Worm (Caenorhabditis elegans) whole organism, young adult: ENCODE measurements around the gene F35C11.5.
A peak's percentile ranks its signal among the peaks of the same experiment; 100 is the strongest.

Source experiments
- D2030.7 ChIP-seq: fragments of 200-800 bp; sonication (Bioruptor generic); IDR thresholded peaks from 2 replicates; pipeline ENCODE4 v1.3.6; 2022; ENCODE audit warnings: missing genetic modification reagents, missing genetic modification characterization, missing compliant biosample characterization
- F23B12.7 ChIP-seq: sonication (generic microtip); optimal IDR thresholded peaks from 2 replicates; lab custom pipeline; 2017; ENCODE audit warnings: missing genetic modification characterization, mild to moderate bottlenecking, missing compliant biosample characterization, antibody characterized with exemption, moderate library complexity; ENCODE audit not compliant: insufficient read depth
- F49E8.2 ChIP-seq: sonication (generic microtip); optimal IDR thresholded peaks from 3 replicates; lab custom pipeline; 2017; ENCODE audit warnings: missing genetic modification characterization, mild to moderate bottlenecking, missing compliant biosample characterization, antibody characterized with exemption, moderate library complexity; ENCODE audit not compliant: insufficient read depth
- F57A8.1 ChIP-seq: fragments of 200-800 bp; sonication (Bioruptor generic); optimal IDR thresholded peaks from 2 replicates; lab custom pipeline; 2018; ENCODE audit warnings: mild to moderate bottlenecking, missing genetic modification characterization, moderate library complexity, missing compliant biosample characterization
- K12H6.12 ChIP-seq: fragments of 200-800 bp; sonication (Bioruptor generic); optimal IDR thresholded peaks from 2 replicates; lab custom pipeline; 2018; ENCODE audit warnings: mild to moderate bottlenecking, missing genetic modification characterization, missing compliant biosample characterization
- Y79H2A.3 ChIP-seq: fragments of 200-800 bp; sonication (Bioruptor generic); conservative IDR thresholded peaks from 2 replicates; pipeline ENCODE4 v1.3.6; 2022; ENCODE audit warnings: missing genetic modification reagents, missing genetic modification characterization, missing compliant biosample characterization
- Y95B8A.8 ChIP-seq: fragments of 200-800 bp; sonication (Bioruptor generic); IDR thresholded peaks from 2 replicates; pipeline ENCODE4 v1.3.6; 2022; ENCODE audit warnings: missing genetic modification reagents, missing genetic modification characterization, missing compliant biosample characterization
- akir-1 ChIP-seq: fragments of 200-800 bp; sonication (Bioruptor generic); optimal IDR thresholded peaks from 2 replicates; lab custom pipeline; 2018; ENCODE audit warnings: mild to moderate bottlenecking, missing genetic modification characterization, moderate library complexity, missing compliant biosample characterization
- atf-7 ChIP-seq: sonication (generic microtip); optimal IDR thresholded peaks from 2 replicates; lab custom pipeline; 2017; ENCODE audit warnings: mild to moderate bottlenecking, missing genetic modification characterization, missing compliant biosample characterization
- ccch-3 ChIP-seq: fragments of 200-800 bp; sonication (Bioruptor generic); optimal IDR thresholded peaks from 2 replicates; lab custom pipeline; 2018; ENCODE audit warnings: mild to moderate bottlenecking, missing genetic modification characterization, missing compliant biosample characterization
- cebp-1 ChIP-seq, 2 experiments: fragments of 200-800 bp in 1 of 2; sonication (Bioruptor generic) in 1 of 2; sonication (generic microtip) in 1 of 2; IDR thresholded peaks in 1 of 2; optimal IDR thresholded peaks in 1 of 2; 2 replicates each; pipeline versions ENCODE4 v1.3.6 to Lab custom; 2017 to 2022; ENCODE audit warnings: missing compliant biosample characterization in 2 of 2, missing genetic modification characterization in 2 of 2, mild to moderate bottlenecking in 1 of 2, missing genetic modification reagents in 1 of 2, moderate library complexity in 1 of 2
- ceh-100 ChIP-seq: fragments of 200-800 bp; sonication (Bioruptor generic); IDR thresholded peaks from 2 replicates; pipeline ENCODE4 v1.3.6; 2022; ENCODE audit warnings: missing genetic modification reagents, missing genetic modification characterization, missing compliant biosample characterization
- ceh-27 ChIP-seq: fragments of 200-800 bp; sonication (Bioruptor generic); optimal IDR thresholded peaks from 2 replicates; lab custom pipeline; 2018; ENCODE audit warnings: mild to moderate bottlenecking, missing genetic modification characterization, moderate library complexity, missing compliant biosample characterization
- ceh-40 ChIP-seq: fragments of 200-800 bp; sonication (Bioruptor generic); IDR thresholded peaks from 2 replicates; pipeline ENCODE4 v1.3.6; 2022; ENCODE audit warnings: missing genetic modification characterization, missing compliant biosample characterization
- ceh-79 ChIP-seq: sonication (generic microtip); optimal IDR thresholded peaks from 2 replicates; lab custom pipeline; 2017; ENCODE audit warnings: mild to moderate bottlenecking, missing genetic modification characterization, missing compliant biosample characterization
- ekl-4 ChIP-seq: fragments of 200-800 bp; sonication (Bioruptor generic); IDR thresholded peaks from 2 replicates; pipeline ENCODE4 v1.3.6; 2022; ENCODE audit warnings: missing genetic modification reagents, missing genetic modification characterization, missing compliant biosample characterization
- hlh-12 ChIP-seq: sonication (generic microtip); optimal IDR thresholded peaks from 2 replicates; lab custom pipeline; 2016; ENCODE audit warnings: missing genetic modification characterization, missing compliant biosample characterization
- hmg-1.2 ChIP-seq: fragments of 200-800 bp; sonication (Bioruptor generic); IDR thresholded peaks from 2 replicates; pipeline ENCODE4 v1.3.6; 2022; ENCODE audit warnings: missing genetic modification reagents, missing genetic modification characterization, missing compliant biosample characterization
- lin-40 ChIP-seq: sonication (generic microtip); optimal IDR thresholded peaks from 2 replicates; lab custom pipeline; 2016; ENCODE audit warnings: missing genetic modification characterization, mild to moderate bottlenecking, missing compliant biosample characterization, missing genotype, missing genetic modification reagents
- lin-54 ChIP-seq: fragments of 200-800 bp; sonication (Bioruptor generic); optimal IDR thresholded peaks from 2 replicates; lab custom pipeline; 2018; ENCODE audit warnings: mild to moderate bottlenecking, missing genetic modification characterization, missing compliant biosample characterization
- lsy-27 ChIP-seq: sonication (generic microtip); optimal IDR thresholded peaks from 2 replicates; lab custom pipeline; 2017; ENCODE audit warnings: missing genetic modification characterization, mild to moderate bottlenecking, missing compliant biosample characterization, antibody characterized with exemption, missing genotype, borderline replicate concordance; ENCODE audit not compliant: insufficient read depth
- nfya-1 ChIP-seq: sonication (generic microtip); optimal IDR thresholded peaks from 2 replicates; lab custom pipeline; 2017; ENCODE audit warnings: antibody characterized with exemption, missing compliant biosample characterization, missing genetic modification characterization, borderline replicate concordance; ENCODE audit not compliant: insufficient read depth
- nhr-120 ChIP-seq: fragments of 200-800 bp; sonication (Bioruptor generic); IDR thresholded peaks from 2 replicates; pipeline ENCODE4 v1.3.6; 2022; ENCODE audit warnings: missing genetic modification characterization, missing compliant biosample characterization
- nhr-80 ChIP-seq: sonication (generic microtip); optimal IDR thresholded peaks from 2 replicates; lab custom pipeline; 2016; ENCODE audit warnings: missing genetic modification characterization, missing compliant biosample characterization
- pha-4 ChIP-seq: fragments of 150-350 bp; sonication (generic microtip); optimal IDR thresholded peaks from 2 replicates; lab custom pipeline; 2014; ENCODE audit warnings: missing biosample characterization, missing genetic modification reagents, missing genetic modification characterization
- repo-1 ChIP-seq: sonication (generic microtip); optimal IDR thresholded peaks from 2 replicates; lab custom pipeline; 2017; ENCODE audit warnings: mild to moderate bottlenecking, missing genetic modification characterization, missing compliant biosample characterization
- rpc-1 ChIP-seq, 2 experiments: fragments of 150-350 bp in 1 of 2; sonication (generic microtip) in 1 of 2; optimal IDR thresholded peaks; 2 replicates each; lab custom pipeline; 2014 to 2018; ENCODE audit warnings: missing biosample characterization in 1 of 2, missing genetic modification characterization in 1 of 2, missing genetic modification reagents in 1 of 2, missing genotype in 1 of 2
- snpc-1.3 ChIP-seq: sonication (generic microtip); optimal IDR thresholded peaks from 2 replicates; lab custom pipeline; 2017; ENCODE audit warnings: missing genetic modification characterization, mild to moderate bottlenecking, missing compliant biosample characterization, antibody characterized with exemption, moderate library complexity, missing genotype, missing genetic modification reagents; ENCODE audit not compliant: insufficient read depth
- ztf-18 ChIP-seq: sonication (generic microtip); optimal IDR thresholded peaks from 2 replicates; lab custom pipeline; 2016; ENCODE audit warnings: missing genotype, mild to moderate bottlenecking, missing genetic modification characterization, missing compliant biosample characterization
- ztf-3 ChIP-seq: fragments of 200-800 bp; sonication (Bioruptor generic); optimal IDR thresholded peaks from 2 replicates; lab custom pipeline; 2018; ENCODE audit warnings: mild to moderate bottlenecking, missing genetic modification characterization, missing compliant biosample characterization

The F35C11.5 gene

DNA sequence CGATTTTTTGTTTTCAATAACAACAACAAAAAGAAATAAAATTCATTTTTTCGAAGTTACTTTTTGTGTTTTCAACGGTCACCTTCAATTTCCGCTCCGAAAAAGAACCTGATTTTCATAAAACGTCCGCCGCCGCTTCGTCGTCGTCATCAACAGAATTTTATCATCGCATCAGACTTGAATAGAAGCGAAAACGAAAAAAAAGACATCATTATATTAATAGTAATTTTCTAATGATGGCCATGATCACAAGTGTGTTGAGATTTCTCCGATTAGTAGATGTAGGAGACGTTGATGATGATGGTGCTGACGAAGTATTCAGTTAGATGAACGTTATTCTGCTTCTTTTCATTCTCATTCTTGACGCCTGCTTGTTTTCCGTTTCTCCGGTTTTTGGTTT lies 29.6 kb upstream of the F35C11.5 start:
- no peak for TF ChIP-seq pha-4 (tag; lab: Kevin White, UChicago)
- TF ChIP-seq Y95B8A.8 (GFP tag; lab: Robert Waterston, UW) = no peak
- TF ChIP-seq nhr-120 (GFP tag; lab: Robert Waterston, UW) = no peak

DNA sequence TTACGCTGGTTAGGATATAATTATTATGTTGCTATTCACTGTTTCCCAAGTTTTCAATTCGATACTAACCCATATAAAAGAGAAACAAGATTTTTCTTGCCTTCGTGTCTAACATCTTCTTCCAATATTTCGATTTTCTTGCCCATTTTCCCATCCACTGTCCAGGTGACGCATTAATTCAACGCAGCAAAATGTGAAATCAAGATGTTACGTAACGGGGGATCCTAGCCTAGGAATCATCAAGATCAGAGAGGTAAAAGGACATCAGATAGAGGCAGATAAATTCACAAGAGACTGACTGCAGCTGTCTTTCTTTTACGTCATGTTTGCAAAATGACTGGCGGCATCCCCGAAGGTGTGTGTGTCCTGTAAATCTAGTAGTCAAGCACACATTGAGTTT lies 28.9 kb upstream of the F35C11.5 start:
- no peak for TF ChIP-seq Y95B8A.8 (GFP tag; lab: Robert Waterston, UW)
- TF ChIP-seq hmg-1.2 (GFP tag; lab: Robert Waterston, UW) = 0 out of 2 replicates have a peak, but pooled peaks have one; percentile 8

DNA sequence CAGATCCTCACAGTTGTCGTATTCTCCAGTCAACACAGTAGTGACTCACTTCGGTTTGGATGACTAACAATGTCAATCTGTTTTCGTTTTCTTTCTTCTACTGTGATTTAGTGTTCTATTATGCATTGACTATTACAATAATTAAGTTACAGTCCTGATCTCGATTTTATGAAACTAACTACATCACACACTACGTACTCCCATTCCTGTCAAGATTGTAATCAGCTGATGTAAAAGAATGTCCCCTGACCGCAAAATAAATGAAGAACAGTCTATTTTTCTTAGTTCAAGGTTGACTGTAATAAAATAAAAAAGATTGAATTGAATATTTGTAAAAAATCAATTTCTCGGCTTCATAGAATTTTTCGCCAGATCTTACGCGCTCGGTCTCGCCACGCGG lies 28.2 kb upstream of the F35C11.5 start:
- TF ChIP-seq F49E8.2 (tag; lab: Kevin White, UChicago) (no peak), cebp-1 (GFP tag; IDR thresholded peaks at IDR 0.05; lab: Robert Waterston, UW) (no peak), cebp-1 (tag; optimal IDR thresholded peaks at IDR 0.05; lab: Kevin White, UChicago) (peak; percentile 54)

DNA sequence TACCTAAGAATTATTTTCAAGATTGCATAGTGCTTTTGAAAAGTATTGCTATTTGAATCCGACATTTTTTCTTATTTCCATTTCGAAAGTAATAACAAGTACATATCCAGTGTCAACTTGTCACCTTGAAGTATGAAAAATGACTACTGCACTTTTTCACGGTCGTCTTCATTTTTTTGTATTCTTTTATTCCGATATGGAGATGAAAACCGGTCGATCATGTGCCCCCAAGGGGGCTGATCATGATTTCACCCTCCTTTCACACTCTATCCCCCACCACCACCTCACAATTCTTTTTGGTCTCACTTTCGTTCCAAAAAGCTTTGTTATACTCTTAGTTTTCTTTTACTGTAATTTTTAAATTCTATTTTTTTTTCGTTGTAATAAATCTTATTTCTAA lies 27.6 kb upstream of the F35C11.5 start:
- TF ChIP-seq ztf-3 = no peak
- no peak for TF ChIP-seq ceh-79 (tag; lab: Kevin White, UChicago)
- no peak for TF ChIP-seq nfya-1
- TF ChIP-seq D2030.7 = no peak
- TF ChIP-seq nhr-120 (GFP tag; lab: Robert Waterston, UW) = no peak
- TF ChIP-seq akir-1 (GFP tag; lab: Kevin White, UChicago) = no peak
- no peak for TF ChIP-seq pha-4 (tag; lab: Kevin White, UChicago)
- no peak for TF ChIP-seq snpc-1.3 (tag; lab: Kevin White, UChicago)
- TF ChIP-seq hmg-1.2 (GFP tag; lab: Robert Waterston, UW) = no peak
- no peak for TF ChIP-seq hlh-12 (tag; lab: Kevin White, UChicago)
- TF ChIP-seq ccch-3 = no peak
- no peak for TF ChIP-seq ztf-18
- TF ChIP-seq K12H6.12 (tag; lab: Kevin White, UChicago) = no peak
- TF ChIP-seq ceh-27 (GFP tag; lab: Kevin White, UChicago) = no peak

DNA sequence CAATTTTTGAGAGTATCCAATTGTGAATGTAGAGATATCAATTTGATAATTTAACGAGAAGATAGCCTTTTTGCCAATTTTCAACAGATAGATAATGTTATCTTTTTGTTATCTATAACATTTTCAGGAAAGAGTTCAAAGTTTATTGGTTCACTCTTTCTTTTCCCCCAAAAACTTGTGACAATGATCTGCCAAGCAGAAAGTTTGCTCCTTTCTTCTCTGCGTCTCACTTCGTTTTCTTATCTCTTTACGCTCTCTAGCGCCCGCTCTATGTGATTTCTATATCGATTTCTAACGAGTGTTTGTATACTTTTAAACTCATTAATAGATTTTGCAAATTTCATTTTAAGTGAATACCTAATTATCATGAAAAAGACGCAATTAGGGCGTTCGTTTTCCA lies 27.1 kb upstream of the F35C11.5 start:
- TF ChIP-seq rpc-1 (optimal IDR thresholded peaks at IDR 0.05; lab: Kevin White, UChicago) = no peak
- TF ChIP-seq rpc-1 (tag; optimal IDR thresholded peaks at IDR 0.05; lab: Kevin White, UChicago) = no peak
- TF ChIP-seq repo-1 (tag; lab: Kevin White, UChicago) = no peak
- TF ChIP-seq lsy-27 (tag; lab: Kevin White, UChicago) = no peak
- TF ChIP-seq F57A8.1 (GFP tag; lab: Kevin White, UChicago) = no peak
- 0 out of 2 replicates have a peak, but pooled peaks have one; percentile 16 for TF ChIP-seq Y79H2A.3
- TF ChIP-seq ekl-4 (GFP tag; lab: Robert Waterston, UW) = peak; percentile 14; the same call in 1 of the 2 replicates
- no peak for TF ChIP-seq K12H6.12 (tag; lab: Kevin White, UChicago)
- no peak for TF ChIP-seq ceh-40 (GFP tag; lab: Robert Waterston, UW)
- TF ChIP-seq nhr-80 (tag; lab: Kevin White, UChicago) = peak; percentile 44
- peak; percentile 49; the same call in 1 of the 2 replicates for TF ChIP-seq hmg-1.2 (GFP tag; lab: Robert Waterston, UW)
- no peak for TF ChIP-seq atf-7
- no peak for TF ChIP-seq F23B12.7
- TF ChIP-seq lin-54 (GFP tag; lab: Kevin White, UChicago) = peak; percentile 13
- no peak for TF ChIP-seq ceh-100
- no peak for TF ChIP-seq lin-40 (tag; lab: Kevin White, UChicago)
- TF ChIP-seq, all 124 proteins: peak for 5
